Fruit fly (Drosophila melanogaster) whole organism, embryonic: ENCODE data around the gene CG17349.

Source experiments
- Blimp-1 ChIP-seq: fragments of 200-800 bp; sonication (Bioruptor generic); optimal IDR thresholded peaks from 3 replicates; lab custom pipeline; 2018; ENCODE audit warnings: missing biosample characterization, missing genetic modification characterization, mild to moderate bottlenecking, moderate library complexity, missing genetic modification reagents
- BtbVII ChIP-seq: fragments of 200-800 bp; sonication (Bioruptor generic); optimal IDR thresholded peaks from 3 replicates; lab custom pipeline; 2017; ENCODE audit warnings: missing biosample characterization, mild to moderate bottlenecking, missing genetic modification characterization
- CG10959 ChIP-seq: fragments of 200-800 bp; sonication (Bioruptor generic); IDR thresholded peaks from 2 replicates; pipeline ENCODE4 v1.3.6; 2022; ENCODE audit warnings: missing biosample characterization, missing genetic modification characterization
- CG11723 ChIP-seq: fragments of 200-800 bp; sonication (Bioruptor generic); optimal IDR thresholded peaks from 2 replicates; lab custom pipeline; 2017; ENCODE audit warnings: missing biosample characterization, mild to moderate bottlenecking, missing genetic modification characterization
- CG12104 ChIP-seq: fragments of 200-800 bp; sonication (Bioruptor generic); optimal IDR thresholded peaks from 3 replicates; lab custom pipeline; 2016; ENCODE audit warnings: missing biosample characterization, missing genetic modification characterization
- CG12769 ChIP-seq: fragments of 200-800 bp; sonication (Bioruptor generic); optimal IDR thresholded peaks from 2 replicates; lab custom pipeline; 2019; ENCODE audit warnings: missing biosample characterization, mild to moderate bottlenecking, missing genetic modification characterization, moderate library complexity
- CG13123 ChIP-seq: fragments of 200-800 bp; sonication (Bioruptor generic); optimal IDR thresholded peaks from 2 replicates; lab custom pipeline; 2016; ENCODE audit warnings: missing biosample characterization, missing genetic modification characterization
- CG14667 ChIP-seq: fragments of 200-800 bp; sonication (Bioruptor generic); IDR thresholded peaks from 2 replicates; pipeline ENCODE4 v1.3.6; 2022; ENCODE audit warnings: missing biosample characterization, missing genetic modification characterization
- CG1529 ChIP-seq: fragments of 200-800 bp; sonication (Bioruptor generic); optimal IDR thresholded peaks from 3 replicates; lab custom pipeline; 2018; ENCODE audit warnings: missing biosample characterization, missing genetic modification characterization
- CG17359 ChIP-seq: fragments of 200-800 bp; sonication (Bioruptor generic); optimal IDR thresholded peaks from 3 replicates; lab custom pipeline; 2018; ENCODE audit warnings: missing biosample characterization, mild to moderate bottlenecking, missing genetic modification characterization, moderate library complexity
- CG18011 ChIP-seq: fragments of 200-800 bp; sonication (Bioruptor generic); optimal IDR thresholded peaks from 2 replicates; lab custom pipeline; 2017; ENCODE audit warnings: missing biosample characterization, missing genetic modification characterization, mild to moderate bottlenecking, moderate library complexity, missing genotype
- CG1832 ChIP-seq: fragments of 200-800 bp; sonication (Bioruptor generic); optimal IDR thresholded peaks from 2 replicates; lab custom pipeline; 2017; ENCODE audit warnings: missing biosample characterization, mild to moderate bottlenecking, missing genetic modification characterization, inconsistent platforms
- CG18599 ChIP-seq: fragments of 200-800 bp; sonication (Bioruptor generic); optimal IDR thresholded peaks from 3 replicates; lab custom pipeline; 2017; ENCODE audit warnings: missing biosample characterization, missing genetic modification characterization, mild to moderate bottlenecking, moderate library complexity, missing genetic modification reagents
- CG2129 ChIP-seq: fragments of 200-800 bp; sonication (Bioruptor generic); IDR thresholded peaks from 2 replicates; pipeline ENCODE4 v1.3.6; 2022; ENCODE audit warnings: missing biosample characterization, missing genetic modification characterization; ENCODE audit not compliant: partially characterized antibody
- CG2712 ChIP-seq: fragments of 200-800 bp; optimal IDR thresholded peaks from 3 replicates; lab custom pipeline; 2019; ENCODE audit warnings: missing biosample characterization, mild to moderate bottlenecking, missing genetic modification characterization, moderate library complexity
- CG5180 ChIP-seq: fragments of 200-800 bp; sonication (Bioruptor generic); optimal IDR thresholded peaks from 3 replicates; lab custom pipeline; 2017; ENCODE audit warnings: missing biosample characterization, missing genetic modification characterization, mild to moderate bottlenecking, moderate library complexity, missing genetic modification reagents
- CG6765 ChIP-seq: fragments of 200-800 bp; sonication (Bioruptor generic); optimal IDR thresholded peaks from 3 replicates; lab custom pipeline; 2017; ENCODE audit warnings: missing biosample characterization, mild to moderate bottlenecking, missing genetic modification characterization
- CG6813 ChIP-seq: fragments of 200-800 bp; sonication (Bioruptor generic); optimal IDR thresholded peaks from 2 replicates; lab custom pipeline; 2017; ENCODE audit warnings: missing biosample characterization, missing genetic modification characterization, mild to moderate bottlenecking, moderate library complexity, missing genetic modification reagents
- CG7556 ChIP-seq: fragments of 200-800 bp; sonication (Bioruptor generic); optimal IDR thresholded peaks from 2 replicates; lab custom pipeline; 2017; ENCODE audit warnings: missing biosample characterization, mild to moderate bottlenecking, missing genetic modification characterization
- CG7745 ChIP-seq: fragments of 200-800 bp; sonication (Bioruptor generic); optimal IDR thresholded peaks from 2 replicates; lab custom pipeline; 2018; ENCODE audit warnings: missing biosample characterization, mild to moderate bottlenecking, missing genetic modification characterization, moderate library complexity
- Doc2 ChIP-seq: fragments of 200-800 bp; sonication (Bioruptor generic); IDR thresholded peaks from 2 replicates; pipeline ENCODE4 v1.3.6; 2022; ENCODE audit warnings: missing biosample characterization, missing genetic modification characterization
- Ets97D ChIP-seq: fragments of 200-800 bp; sonication (Bioruptor generic); optimal IDR thresholded peaks from 3 replicates; lab custom pipeline; 2016; ENCODE audit warnings: missing biosample characterization, missing genetic modification characterization
- Fer1 ChIP-seq: fragments of 200-800 bp; sonication (Bioruptor generic); optimal IDR thresholded peaks from 2 replicates; lab custom pipeline; 2017; ENCODE audit warnings: missing biosample characterization, mild to moderate bottlenecking, missing genetic modification characterization
- H15 ChIP-seq: fragments of 200-800 bp; sonication (Bioruptor generic); IDR thresholded peaks from 3 replicates; pipeline ENCODE4 v1.3.6; 2022; ENCODE audit warnings: missing biosample characterization, missing genetic modification characterization
- Lpt ChIP-seq: fragments of >200 bp; optimal IDR thresholded peaks from 2 replicates; lab custom pipeline; 2018; ENCODE audit warnings: missing biosample characterization, missing genetic modification characterization
- Med ChIP-seq: fragments of 200-800 bp; sonication (Bioruptor generic); peaks from one replicate; lab custom pipeline; 2016; ENCODE audit warnings: missing biosample characterization, missing genetic modification characterization, mild to moderate bottlenecking, inconsistent platforms, moderate library complexity
- NC2α ChIP-seq: fragments of 200-800 bp; sonication (Bioruptor generic); optimal IDR thresholded peaks from 2 replicates; lab custom pipeline; 2016; ENCODE audit warnings: missing biosample characterization, missing genetic modification characterization
- Nf-YC ChIP-seq: fragments of 200-800 bp; optimal IDR thresholded peaks from 3 replicates; lab custom pipeline; 2019; ENCODE audit warnings: missing biosample characterization, mild to moderate bottlenecking, missing genetic modification characterization, moderate library complexity
- Sox102F ChIP-seq: fragments of 200-800 bp; sonication (Bioruptor generic); optimal IDR thresholded peaks from 2 replicates; lab custom pipeline; 2018; ENCODE audit warnings: missing biosample characterization, mild to moderate bottlenecking, missing genetic modification characterization, moderate library complexity
- ase ChIP-seq: fragments of 200-800 bp; sonication (Bioruptor generic); IDR thresholded peaks from 3 replicates; pipeline ENCODE4 v1.3.6; 2022; ENCODE audit warnings: missing biosample characterization, missing genetic modification characterization
- cad ChIP-seq: fragments of >200 bp; optimal IDR thresholded peaks from 2 replicates; lab custom pipeline; 2017; ENCODE audit warnings: missing biosample characterization, missing genetic modification characterization
- dm ChIP-seq: fragments of 200-800 bp; sonication (Bioruptor generic); optimal IDR thresholded peaks from 3 replicates; lab custom pipeline; 2016; ENCODE audit warnings: missing biosample characterization, missing genetic modification characterization
- dpn ChIP-seq, 2 experiments: fragments of 200-800 bp; sonication (Bioruptor generic); optimal IDR thresholded peaks; 3 replicates each; lab custom pipeline; 2016; ENCODE audit warnings: missing biosample characterization in 2 of 2, missing genetic modification characterization in 2 of 2
- en ChIP-seq: fragments of 200-800 bp; sonication (Bioruptor generic); optimal IDR thresholded peaks from 2 replicates; lab custom pipeline; 2016; ENCODE audit warnings: missing biosample characterization, missing genetic modification characterization
- fd96Cb ChIP-seq: fragments of 200-800 bp; sonication (Bioruptor generic); optimal IDR thresholded peaks from 2 replicates; lab custom pipeline; 2018; ENCODE audit warnings: missing biosample characterization, mild to moderate bottlenecking, missing genetic modification characterization, moderate library complexity
- gem ChIP-seq: fragments of 200-800 bp; sonication (Bioruptor generic); optimal IDR thresholded peaks from 2 replicates; lab custom pipeline; 2019; ENCODE audit warnings: missing biosample characterization, mild to moderate bottlenecking, missing genetic modification characterization, moderate library complexity
- grau ChIP-seq: fragments of 200-800 bp; optimal IDR thresholded peaks from 3 replicates; lab custom pipeline; 2019; ENCODE audit warnings: missing biosample characterization, mild to moderate bottlenecking, missing genetic modification characterization, moderate library complexity
- gsb ChIP-seq: fragments of 200-800 bp; sonication (Bioruptor generic); IDR thresholded peaks from 2 replicates; pipeline ENCODE4 v1.3.6; 2022; ENCODE audit warnings: missing biosample characterization, missing genetic modification characterization
- kah ChIP-seq: fragments of 200-800 bp; sonication (Bioruptor generic); optimal IDR thresholded peaks from 2 replicates; lab custom pipeline; 2018; ENCODE audit warnings: missing biosample characterization, mild to moderate bottlenecking, missing genetic modification characterization
- lab ChIP-seq: fragments of 200-800 bp; sonication (Bioruptor generic); optimal IDR thresholded peaks from 3 replicates; lab custom pipeline; 2017; ENCODE audit warnings: missing biosample characterization, missing genetic modification characterization, mild to moderate bottlenecking, moderate library complexity, missing genetic modification reagents
- lbe ChIP-seq: fragments of 200-800 bp; sonication (Bioruptor generic); optimal IDR thresholded peaks from 2 replicates; lab custom pipeline; 2016; ENCODE audit warnings: missing biosample characterization, mild to moderate bottlenecking, missing genetic modification characterization
- pita ChIP-seq: fragments of 200-800 bp; sonication (Bioruptor generic); optimal IDR thresholded peaks from 2 replicates; lab custom pipeline; 2017; ENCODE audit warnings: missing biosample characterization, mild to moderate bottlenecking, missing genetic modification characterization
- sim ChIP-seq: fragments of 200-800 bp; sonication (Bioruptor generic); IDR thresholded peaks from 2 replicates; pipeline ENCODE4 v1.3.6; 2022; ENCODE audit warnings: missing biosample characterization, missing genetic modification characterization
- stwl ChIP-seq: fragments of 200-800 bp; sonication (Bioruptor generic); optimal IDR thresholded peaks from 3 replicates; lab custom pipeline; 2018; ENCODE audit warnings: missing biosample characterization, mild to moderate bottlenecking, missing genetic modification characterization, moderate library complexity
- tgo ChIP-seq: fragments of 200-800 bp; sonication (Bioruptor generic); IDR thresholded peaks from 3 replicates; pipeline ENCODE4 v1.3.6; 2022; ENCODE audit warnings: missing biosample characterization, missing genetic modification characterization
- tna ChIP-seq: fragments of 200-800 bp; sonication (Bioruptor generic); IDR thresholded peaks from 2 replicates; pipeline ENCODE4 v1.3.6; 2022; ENCODE audit warnings: missing biosample characterization, missing genetic modification characterization; ENCODE audit not compliant: partially characterized antibody
- trh ChIP-seq: fragments of 200-800 bp; sonication (Bioruptor generic); optimal IDR thresholded peaks from 2 replicates; lab custom pipeline; 2016; ENCODE audit warnings: missing biosample characterization, missing genetic modification characterization
- twi ChIP-seq: fragments of 200-800 bp; optimal IDR thresholded peaks from 2 replicates; lab custom pipeline; 2019; ENCODE audit warnings: missing biosample characterization, mild to moderate bottlenecking, missing genetic modification characterization, moderate library complexity
- vvl ChIP-seq: fragments of 200-800 bp; sonication (Bioruptor generic); IDR thresholded peaks from 2 replicates; pipeline ENCODE4 v1.3.6; 2022; ENCODE audit warnings: missing biosample characterization, missing genetic modification characterization

Gene CG17349

dm6 chr2L:19413118-19413893 lies 43.1 kb downstream of the CG17349 start:
- peak; percentile 16 for TF ChIP-seq twi
- TF ChIP-seq Lpt, result no peak
- TF ChIP-seq Sox102F (GFP tag; lab: Kevin White, UChicago), result peak; percentile 15
- no peak for TF ChIP-seq lbe (GFP tag; lab: Kevin White, UChicago)
- TF ChIP-seq Med (GFP tag; lab: Kevin White, UChicago), result peak; percentile 0
- TF ChIP-seq cad (GFP tag; lab: Kevin White, UChicago), result no peak
- TF ChIP-seq dpn (GFP tag; optimal IDR thresholded peaks at IDR 0.05; lab: Kevin White, UChicago), result no peak
- no peak for TF ChIP-seq CG6813 (GFP tag; lab: Kevin White, UChicago)
- no peak for TF ChIP-seq CG17359 (tag; lab: Kevin White, UChicago)
- TF ChIP-seq gsb, result no peak
- TF ChIP-seq CG11723, result no peak
- no peak for TF ChIP-seq CG1529 (GFP tag; lab: Kevin White, UChicago)
- no peak for TF ChIP-seq Doc2 (GFP tag; lab: Robert Waterston, UW)
- TF ChIP-seq Blimp-1 (GFP tag; lab: Kevin White, UChicago), result peak; percentile 3
- no peak for TF ChIP-seq CG5180 (GFP tag; lab: Kevin White, UChicago)
- no peak for TF ChIP-seq Ets97D
- no peak for TF ChIP-seq tna (GFP tag; lab: Robert Waterston, UW)
- no peak for TF ChIP-seq H15 (GFP tag; lab: Robert Waterston, UW)
- no peak for TF ChIP-seq pita (GFP tag; lab: Kevin White, UChicago)
- TF ChIP-seq CG14667, result no peak
- no peak for TF ChIP-seq stwl (tag; lab: Kevin White, UChicago)
- no peak for TF ChIP-seq NC2α (GFP tag; lab: Kevin White, UChicago)
- TF ChIP-seq ase (GFP tag; lab: Robert Waterston, UW), result no peak
- TF ChIP-seq trh (GFP tag; lab: Kevin White, UChicago), result no peak
- TF ChIP-seq CG18599 (GFP tag; lab: Kevin White, UChicago), result no peak
- no peak for TF ChIP-seq CG1832 (GFP tag; lab: Kevin White, UChicago)
- TF ChIP-seq lab (GFP tag; lab: Kevin White, UChicago), result no peak
- no peak for TF ChIP-seq CG12104 (GFP tag; lab: Kevin White, UChicago)
- TF ChIP-seq CG18011 (GFP tag; lab: Kevin White, UChicago), result no peak
- no peak for TF ChIP-seq CG6765 (GFP tag; lab: Kevin White, UChicago)
- TF ChIP-seq tgo, result no peak
- peak; percentile 45 for TF ChIP-seq CG12769 (tag; lab: Kevin White, UChicago)
- TF ChIP-seq kah, result no peak
- TF ChIP-seq vvl (GFP tag; lab: Robert Waterston, UW), result no peak
- TF ChIP-seq gem (tag; lab: Kevin White, UChicago), result peak; percentile 32
- TF ChIP-seq dm (GFP tag; lab: Kevin White, UChicago), result no peak
- TF ChIP-seq CG2712 (tag; lab: Kevin White, UChicago), result peak; percentile 13
- TF ChIP-seq CG2129 (GFP tag; lab: Robert Waterston, UW), result no peak
- no peak for TF ChIP-seq sim (GFP tag; lab: Robert Waterston, UW)
- no peak for TF ChIP-seq CG13123 (GFP tag; lab: Kevin White, UChicago)
- TF ChIP-seq CG10959, result no peak
- no peak for TF ChIP-seq BtbVII (GFP tag; lab: Kevin White, UChicago)
- TF ChIP-seq en (GFP tag; lab: Kevin White, UChicago), result no peak
- no peak for TF ChIP-seq Nf-YC (tag; lab: Kevin White, UChicago)
- peak; percentile 77 for TF ChIP-seq grau (tag; lab: Kevin White, UChicago)
- no peak for TF ChIP-seq fd96Cb (tag; lab: Kevin White, UChicago)
- no peak for TF ChIP-seq CG7556 (GFP tag; lab: Kevin White, UChicago)
- TF ChIP-seq CG7745 (tag; lab: Kevin White, UChicago), result no peak
- no peak for TF ChIP-seq Fer1 (GFP tag; lab: Kevin White, UChicago)
